Worm (Caenorhabditis elegans): ENCODE measurements around the gene str-169.

ce11 chrIV:4986246-4986645 lies 40.4 kb downstream of the str-169 start, which contains the start of gene clec-177:
- TF ChIP-seq unc-62 (GFP tag; optimal IDR thresholded peaks at IDR 0.05) (no peak), unc-39 (tag; optimal IDR thresholded peaks at IDR 0.05) (no peak), snpc-4 (tag; optimal IDR thresholded peaks at IDR 0.05) (no peak), nhr-10 (tag; optimal IDR thresholded peaks at IDR 0.05) (no peak), nhr-77 (tag; optimal IDR thresholded peaks at IDR 0.05) (no peak)

All from whole organism, L2 larva.